Worm (Caenorhabditis elegans): ENCODE data around the gene R02F2.1.

DNA sequence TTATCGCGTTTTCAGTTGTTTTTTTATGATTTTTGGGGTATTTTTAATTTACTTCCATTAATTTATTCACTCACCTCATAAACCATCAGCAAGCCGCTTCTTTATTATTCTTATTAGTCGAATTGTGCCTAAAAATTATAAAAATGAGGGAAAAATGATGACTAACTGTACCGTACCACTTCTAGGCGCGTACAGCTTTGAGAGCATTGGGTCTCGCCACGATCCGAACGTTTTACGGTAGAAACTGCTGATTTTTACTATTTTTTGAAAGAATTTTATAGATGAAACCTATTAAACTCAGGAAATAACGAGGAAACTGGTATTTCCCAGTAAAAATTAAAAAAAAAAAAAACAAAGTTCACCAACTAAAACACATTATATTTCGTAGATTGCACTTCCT is 41.4 kb downstream of the R02F2.1 start, which contains the start of gene D1044.6:
- no peak for TF ChIP-seq snpc-4 (tag; optimal IDR thresholded peaks at IDR 0.05)
- no peak for TF ChIP-seq Y75B8A.6 (GFP tag; IDR thresholded peaks at IDR 0.05)
- TF ChIP-seq egl-27 (tag; optimal IDR thresholded peaks at IDR 0.05): no peak
- TF ChIP-seq lin-39 (tag; optimal IDR thresholded peaks at IDR 0.05): no peak
- TF ChIP-seq aha-1 (tag): no peak
- TF ChIP-seq ama-1 (optimal IDR thresholded peaks at IDR 0.05): no peak
- no peak for TF ChIP-seq lsy-2 (tag; optimal IDR thresholded peaks at IDR 0.05)
- no peak for TF ChIP-seq mdl-1 (tag; optimal IDR thresholded peaks at IDR 0.05)
- TF ChIP-seq fos-1 (tag; optimal IDR thresholded peaks at IDR 0.05): no peak
- no peak for TF ChIP-seq dmd-8 (GFP tag; IDR thresholded peaks at IDR 0.05)
- TF ChIP-seq hmg-1.1 (GFP tag; IDR thresholded peaks at IDR 0.05): no peak
- TF ChIP-seq lin-15B (tag; optimal IDR thresholded peaks at IDR 0.05): no peak
- no peak for TF ChIP-seq ceh-32 (tag; optimal IDR thresholded peaks at IDR 0.05; ENCODE audit: poor library complexity)
